Fruit fly (Drosophila melanogaster): Measurements from ENCODE around the gene CG14106.

Gene CG14106

dm6 chr3L:13435170-13435727 is 9.8 kb upstream of the CG14106 start, which contains the start of gene CG10713:
Gene CG10713, minus strand, starts transcription at chr3L:13435229.
- TF ChIP-seq CG8478 (optimal IDR thresholded peaks at IDR 0.05) (no peak), usp (GFP tag; optimal IDR thresholded peaks at IDR 0.05) (no peak), Dll (optimal IDR thresholded peaks at IDR 0.05) (no peak), pan (optimal IDR thresholded peaks at IDR 0.05) (no peak), psq (optimal IDR thresholded peaks at IDR 0.05) (no peak), EcR (GFP tag; optimal IDR thresholded peaks at IDR 0.05) (no peak)

dm6 chr3L:13433522-13433921 is 8.1 kb upstream of the CG14106 start:
- TF ChIP-seq EcR (GFP tag; optimal IDR thresholded peaks at IDR 0.05) (no peak), usp (GFP tag; optimal IDR thresholded peaks at IDR 0.05) (no peak)

- no peak for TF ChIP-seq Dll (optimal IDR thresholded peaks at IDR 0.05)
- no peak for TF ChIP-seq CG8478 (optimal IDR thresholded peaks at IDR 0.05)
- no peak for TF ChIP-seq pan (optimal IDR thresholded peaks at IDR 0.05)
- no peak for TF ChIP-seq usp (GFP tag; optimal IDR thresholded peaks at IDR 0.05)
- no peak for TF ChIP-seq psq (optimal IDR thresholded peaks at IDR 0.05)
- TF ChIP-seq EcR (GFP tag; optimal IDR thresholded peaks at IDR 0.05) = no peak
These were observed 7.3 kb upstream of the CG14106 start for dm6 chr3L:13432791-13433190.

dm6 chr3L:13430171-13430570 is 4.7 kb upstream of the CG14106 start:
- TF ChIP-seq usp (GFP tag; optimal IDR thresholded peaks at IDR 0.05) = no peak
- TF ChIP-seq Dll (optimal IDR thresholded peaks at IDR 0.05) = no peak
- no peak for TF ChIP-seq psq (optimal IDR thresholded peaks at IDR 0.05)
- no peak for TF ChIP-seq CG8478 (optimal IDR thresholded peaks at IDR 0.05)

- TF ChIP-seq usp (GFP tag; optimal IDR thresholded peaks at IDR 0.05) (no peak), EcR (GFP tag; optimal IDR thresholded peaks at IDR 0.05) (no peak), CG8478 (optimal IDR thresholded peaks at IDR 0.05) (no peak)
These were observed 1.1 kb upstream of the CG14106 start, which contains the start of gene CG14105 for dm6 chr3L:13426573-13426972. Gene CG14105, minus strand, starts transcription at chr3L:13426673.

dm6 chr3L:13424068-13424467 is 1.4 kb downstream of the CG14106 start, which contains the start of gene CG33263:
Gene CG33263, minus strand, starts transcription at chr3L:13424168.
- no peak for TF ChIP-seq usp (GFP tag; optimal IDR thresholded peaks at IDR 0.05)
- TF ChIP-seq CG8478 (optimal IDR thresholded peaks at IDR 0.05) = no peak
- no peak for TF ChIP-seq psq (optimal IDR thresholded peaks at IDR 0.05)
- TF ChIP-seq pan (optimal IDR thresholded peaks at IDR 0.05) = no peak
- no peak for TF ChIP-seq Dll (optimal IDR thresholded peaks at IDR 0.05)
- no peak for TF ChIP-seq EcR (GFP tag; optimal IDR thresholded peaks at IDR 0.05)

- TF ChIP-seq psq (optimal IDR thresholded peaks at IDR 0.05) (no peak), CG8478 (optimal IDR thresholded peaks at IDR 0.05) (no peak), EcR (GFP tag; optimal IDR thresholded peaks at IDR 0.05) (no peak), usp (GFP tag; optimal IDR thresholded peaks at IDR 0.05) (no peak), pan (optimal IDR thresholded peaks at IDR 0.05) (no peak), Dll (optimal IDR thresholded peaks at IDR 0.05) (no peak)
These were observed 3.1 kb downstream of the CG14106 start, which contains the start of gene CG32121 for dm6 chr3L:13422286-13422787. Gene CG32121, minus strand, starts transcription at chr3L:13422336.

- TF ChIP-seq psq (optimal IDR thresholded peaks at IDR 0.05) (no peak), usp (GFP tag; optimal IDR thresholded peaks at IDR 0.05) (no peak), CG8478 (optimal IDR thresholded peaks at IDR 0.05) (no peak), pan (optimal IDR thresholded peaks at IDR 0.05) (no peak), Dll (optimal IDR thresholded peaks at IDR 0.05) (no peak), EcR (GFP tag; optimal IDR thresholded peaks at IDR 0.05) (no peak)
These were observed 5.3 kb downstream of the CG14106 start for dm6 chr3L:13420212-13420611.

- no peak for TF ChIP-seq CG8478 (optimal IDR thresholded peaks at IDR 0.05)
- no peak for TF ChIP-seq Dll (optimal IDR thresholded peaks at IDR 0.05)
- TF ChIP-seq pan (optimal IDR thresholded peaks at IDR 0.05) = no peak
- no peak for TF ChIP-seq EcR (GFP tag; optimal IDR thresholded peaks at IDR 0.05)
- TF ChIP-seq usp (GFP tag; optimal IDR thresholded peaks at IDR 0.05) = no peak
- TF ChIP-seq psq (optimal IDR thresholded peaks at IDR 0.05) = no peak
These were observed 12.6 kb downstream of the CG14106 start for dm6 chr3L:13412886-13413224.

dm6 chr3L:13412200-13412885 is 13.1 kb downstream of the CG14106 start, which contains the start of the genes CG10222 and flr:
Gene CG10222, minus strand, starts transcription at chr3L:13412453.
Gene flr, plus strand, starts transcription at chr3L:13412843.
- TF ChIP-seq CG8478 (optimal IDR thresholded peaks at IDR 0.05) (no peak), pan (optimal IDR thresholded peaks at IDR 0.05) (no peak), usp (GFP tag; optimal IDR thresholded peaks at IDR 0.05) (no peak), EcR (GFP tag; optimal IDR thresholded peaks at IDR 0.05) (no peak), psq (optimal IDR thresholded peaks at IDR 0.05) (no peak), Dll (optimal IDR thresholded peaks at IDR 0.05) (no peak)

dm6 chr3L:13410999-13411398 is 14.5 kb downstream of the CG14106 start:
- TF ChIP-seq pan (optimal IDR thresholded peaks at IDR 0.05) = no peak
- TF ChIP-seq EcR (GFP tag; optimal IDR thresholded peaks at IDR 0.05) = no peak
- TF ChIP-seq Dll (optimal IDR thresholded peaks at IDR 0.05) = no peak
- no peak for TF ChIP-seq psq (optimal IDR thresholded peaks at IDR 0.05)
- TF ChIP-seq CG8478 (optimal IDR thresholded peaks at IDR 0.05) = no peak
- no peak for TF ChIP-seq usp (GFP tag; optimal IDR thresholded peaks at IDR 0.05)

- TF ChIP-seq psq (optimal IDR thresholded peaks at IDR 0.05) (no peak), usp (GFP tag; optimal IDR thresholded peaks at IDR 0.05) (no peak), pan (optimal IDR thresholded peaks at IDR 0.05) (no peak), EcR (GFP tag; optimal IDR thresholded peaks at IDR 0.05) (no peak), Dll (optimal IDR thresholded peaks at IDR 0.05) (no peak), CG8478 (optimal IDR thresholded peaks at IDR 0.05) (no peak)
These were observed 15.5 kb downstream of the CG14106 start for dm6 chr3L:13409809-13410521.
